Worm (Caenorhabditis elegans): Measurements from ENCODE around the gene oac-49.

DNA sequence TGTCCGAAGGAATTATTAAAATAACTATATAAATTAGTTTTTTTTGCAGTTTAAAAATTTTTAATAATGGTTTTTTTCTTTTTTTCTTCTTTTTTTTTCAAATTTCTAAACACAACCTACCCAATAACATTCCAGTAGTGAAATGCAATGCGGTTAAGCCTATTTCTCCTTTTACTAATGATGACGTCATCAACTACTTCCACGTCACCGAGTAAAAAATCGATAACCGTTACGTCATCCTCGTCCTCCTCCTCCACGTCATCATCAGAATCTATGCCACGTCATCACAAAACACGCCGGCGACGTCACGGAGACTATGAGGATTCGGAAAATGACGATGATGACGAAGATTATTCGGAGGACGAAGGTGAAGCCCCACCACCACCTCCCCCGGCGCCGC, 43.1 kb upstream of the oac-49 start, which contains the start of gene hot-2:
- TF ChIP-seq dao-5 (tag; optimal IDR thresholded peaks at IDR 0.05) (no peak), him-1 (tag; optimal IDR thresholded peaks at IDR 0.05) (no peak)
